Worm (Caenorhabditis elegans): Measurements from ENCODE around the gene ZK1127.3.

The ZK1127.3 gene

DNA sequence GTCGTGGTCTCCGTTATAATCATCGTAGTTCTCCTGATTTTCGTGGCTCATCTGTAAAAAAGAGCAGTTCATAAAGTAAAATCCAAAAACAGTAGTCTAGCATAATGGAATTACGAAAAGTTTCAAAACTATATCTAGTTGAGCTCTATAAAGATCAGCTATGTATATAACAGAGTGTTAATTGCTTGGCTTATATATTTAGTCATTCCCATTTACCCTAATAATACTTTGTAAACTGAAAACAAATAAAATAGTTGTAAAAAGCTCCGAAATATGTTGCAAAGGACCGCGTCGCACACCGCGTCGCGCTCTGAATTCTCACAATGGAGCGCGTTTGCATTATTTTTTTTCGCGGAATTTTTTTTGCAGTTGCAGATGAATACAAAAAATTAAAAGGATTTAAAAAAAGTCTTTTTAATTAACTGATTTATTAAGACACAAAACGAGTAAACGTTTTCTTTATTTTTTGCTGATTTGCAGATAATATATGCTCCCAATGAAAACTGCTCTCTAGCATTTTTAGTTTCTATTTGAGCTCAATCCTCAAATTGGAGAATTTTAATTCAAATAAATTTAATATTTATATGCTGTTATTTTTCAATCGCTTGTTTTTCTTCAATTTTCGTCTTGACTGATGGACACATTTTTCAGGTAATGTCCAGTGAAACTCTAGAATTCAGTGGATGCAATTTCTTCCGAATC lies 4.9 kb upstream of the ZK1127.3 start, which contains the start of the genes tcer-1 and ZK1127.5 (continued):
- TF ChIP-seq zag-1 (tag; optimal IDR thresholded peaks at IDR 0.05), result no peak
- TF ChIP-seq nhr-43 (tag; optimal IDR thresholded peaks at IDR 0.05; ENCODE audit: poor library complexity, severe bottlenecking), result no peak
- TF ChIP-seq lin-39 (tag; optimal IDR thresholded peaks at IDR 0.05), result peak; percentile 20
- TF ChIP-seq sea-2 (GFP tag; optimal IDR thresholded peaks at IDR 0.05), result no peak
- TF ChIP-seq daf-12 (tag; optimal IDR thresholded peaks at IDR 0.05), result no peak
- TF ChIP-seq egl-27 (tag; optimal IDR thresholded peaks at IDR 0.05), result no peak
- no peak for TF ChIP-seq elt-3 (tag; optimal IDR thresholded peaks at IDR 0.05)
- TF ChIP-seq fkh-2 (tag; optimal IDR thresholded peaks at IDR 0.05), result no peak
- peak; percentile 77 for TF ChIP-seq lin-15B (tag; optimal IDR thresholded peaks at IDR 0.05)
- TF ChIP-seq snpc-4 (tag; optimal IDR thresholded peaks at IDR 0.05), result peak; percentile 64
- TF ChIP-seq ceh-82 (tag; optimal IDR thresholded peaks at IDR 0.05), result no peak
- TF ChIP-seq jun-1 (tag; optimal IDR thresholded peaks at IDR 0.05), result no peak
- TF ChIP-seq nhr-25 (tag; optimal IDR thresholded peaks at IDR 0.05), result peak; percentile 25
- TF ChIP-seq unc-62 (GFP tag; optimal IDR thresholded peaks at IDR 0.05), result no peak
- TF ChIP-seq nhr-237 (tag; optimal IDR thresholded peaks at IDR 0.05), result no peak
- peak; percentile 21 for TF ChIP-seq pqm-1 (tag; optimal IDR thresholded peaks at IDR 0.05)
- TF ChIP-seq unc-39 (tag; optimal IDR thresholded peaks at IDR 0.05), result no peak
- peak; percentile 53 for TF ChIP-seq egl-5 (tag; optimal IDR thresholded peaks at IDR 0.05)
- TF ChIP-seq ztf-4 (tag; optimal IDR thresholded peaks at IDR 0.05), result no peak
- no peak for TF ChIP-seq ztf-11 (tag; optimal IDR thresholded peaks at IDR 0.05)
- peak; percentile 37 for TF ChIP-seq elt-2 (tag; optimal IDR thresholded peaks at IDR 0.05)
- no peak for TF ChIP-seq nhr-77 (tag; optimal IDR thresholded peaks at IDR 0.05)
- no peak for TF ChIP-seq elt-1 (tag; optimal IDR thresholded peaks at IDR 0.05)

DNA sequence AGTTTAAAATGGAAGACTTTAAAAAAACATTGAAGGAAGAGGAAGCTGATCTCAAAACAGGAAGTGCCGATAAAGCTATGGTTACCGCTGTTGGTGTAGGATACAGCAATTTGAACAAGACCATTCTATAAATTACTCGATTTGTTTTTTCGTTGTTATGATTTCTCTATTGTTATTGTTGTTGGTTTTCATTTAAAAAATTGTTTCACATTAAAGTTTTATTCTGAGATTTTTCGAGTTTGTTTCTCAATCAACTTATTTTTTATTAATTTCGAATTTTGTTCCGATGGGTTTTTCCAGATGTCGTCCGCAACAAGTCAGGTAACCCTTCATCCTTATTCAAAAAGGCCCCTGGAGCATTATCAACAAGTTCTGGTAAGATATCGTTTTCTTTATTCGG lies 3.3 kb upstream of the ZK1127.3 start, which contains the start of gene ZK1127.12:
ZK1127.12 (plus strand) TSS at position 301 of the 400 bp plus-strand sequence.
- no peak for TF ChIP-seq ceh-9 (tag; optimal IDR thresholded peaks at IDR 0.05)
- no peak for TF ChIP-seq nfya-1 (tag; optimal IDR thresholded peaks at IDR 0.05; ENCODE audit: insufficient read depth)
- no peak for TF ChIP-seq nhr-76 (tag; optimal IDR thresholded peaks at IDR 0.05)
- TF ChIP-seq jun-1 (tag; optimal IDR thresholded peaks at IDR 0.05), result no peak
- TF ChIP-seq nhr-25 (tag; optimal IDR thresholded peaks at IDR 0.05), result no peak
- no peak for TF ChIP-seq ama-1 (optimal IDR thresholded peaks at IDR 0.05)
- TF ChIP-seq nhr-77 (tag; optimal IDR thresholded peaks at IDR 0.05), result no peak
- TF ChIP-seq elt-1 (tag; optimal IDR thresholded peaks at IDR 0.05), result no peak
- no peak for TF ChIP-seq nhr-23 (tag; optimal IDR thresholded peaks at IDR 0.05)
- TF ChIP-seq hmg-11 (tag; optimal IDR thresholded peaks at IDR 0.05), result no peak
- no peak for TF ChIP-seq nhr-237 (tag; optimal IDR thresholded peaks at IDR 0.05)
- TF ChIP-seq elt-2 (tag; optimal IDR thresholded peaks at IDR 0.05), result no peak
- TF ChIP-seq elt-3 (tag; optimal IDR thresholded peaks at IDR 0.05), result no peak
- TF ChIP-seq mml-1 (tag; optimal IDR thresholded peaks at IDR 0.05), result no peak
- TF ChIP-seq ztf-4 (tag; optimal IDR thresholded peaks at IDR 0.05), result no peak

DNA sequence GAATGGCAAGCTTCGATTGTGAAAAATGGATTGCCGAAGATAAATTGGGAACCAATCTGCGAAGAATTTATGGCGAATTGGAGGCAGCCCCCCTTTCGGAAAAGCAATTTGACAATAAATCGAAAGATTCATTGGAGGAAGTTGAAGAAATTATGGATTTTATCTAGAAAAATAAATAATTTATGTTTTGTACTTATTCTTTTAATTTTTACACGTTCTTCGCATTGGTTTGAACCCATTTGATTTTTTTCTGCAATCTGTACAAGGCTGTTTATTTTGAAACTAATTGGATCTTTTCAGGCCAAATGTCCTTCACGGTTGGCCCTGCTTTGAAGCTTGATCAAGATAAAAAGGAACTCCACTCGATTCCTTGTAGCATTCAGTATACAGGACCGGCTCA lies 2.1 kb upstream of the ZK1127.3 start, which contains the start of gene ZK1127.13:
ZK1127.13 (plus strand) TSS at position 301 of the 400 bp plus-strand sequence.
- TF ChIP-seq fkh-10 (GFP tag; optimal IDR thresholded peaks at IDR 0.05), result no peak
- no peak for TF ChIP-seq ceh-9 (tag; optimal IDR thresholded peaks at IDR 0.05)
- no peak for TF ChIP-seq ceh-28 (tag; optimal IDR thresholded peaks at IDR 0.05)
- no peak for TF ChIP-seq aly-2 (tag; optimal IDR thresholded peaks at IDR 0.05)
- TF ChIP-seq pha-4 (tag; optimal IDR thresholded peaks at IDR 0.05), result no peak
- TF ChIP-seq snpc-4 (tag; optimal IDR thresholded peaks at IDR 0.05), result no peak
- no peak for TF ChIP-seq unc-62 (GFP tag; optimal IDR thresholded peaks at IDR 0.05)
- TF ChIP-seq mdl-1 (tag; optimal IDR thresholded peaks at IDR 0.05), result no peak
- no peak for TF ChIP-seq lin-39 (tag; optimal IDR thresholded peaks at IDR 0.05)
- no peak for TF ChIP-seq jun-1 (tag; optimal IDR thresholded peaks at IDR 0.05)
- no peak for TF ChIP-seq nhr-28 (tag; optimal IDR thresholded peaks at IDR 0.05)
- no peak for TF ChIP-seq daf-12 (tag; optimal IDR thresholded peaks at IDR 0.05)
- no peak for TF ChIP-seq egl-5 (tag; optimal IDR thresholded peaks at IDR 0.05)

DNA sequence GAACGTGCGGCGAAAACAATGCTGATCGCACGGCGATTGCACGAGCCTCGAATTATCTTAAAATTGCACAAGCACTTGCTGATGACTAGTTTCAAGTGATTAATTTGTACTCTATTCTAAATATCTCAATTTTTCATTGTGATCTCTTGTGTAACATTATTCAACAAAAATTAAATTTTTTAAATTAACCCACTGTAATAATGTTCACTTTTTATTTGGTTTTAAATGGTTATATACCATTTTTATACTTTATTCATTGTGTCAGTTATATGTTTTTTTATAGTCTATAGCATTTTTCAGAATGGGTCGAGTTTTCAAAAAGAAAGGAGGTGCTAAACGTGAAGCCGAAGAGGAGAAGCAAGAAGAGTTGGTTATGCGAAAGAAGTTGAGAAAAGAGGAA lies 1.4 kb upstream of the ZK1127.3 start, which contains the start of gene ZK1127.4:
ZK1127.4 (plus strand) TSS at position 301 of the 400 bp plus-strand sequence.
- no peak for TF ChIP-seq pha-4 (tag; optimal IDR thresholded peaks at IDR 0.05)
- TF ChIP-seq ama-1 (optimal IDR thresholded peaks at IDR 0.05), result no peak
- no peak for TF ChIP-seq nhr-28 (tag; optimal IDR thresholded peaks at IDR 0.05)
- TF ChIP-seq fos-1 (tag; optimal IDR thresholded peaks at IDR 0.05), result no peak
- TF ChIP-seq aly-2 (tag; optimal IDR thresholded peaks at IDR 0.05), result no peak
- TF ChIP-seq R02D3.7 (tag; optimal IDR thresholded peaks at IDR 0.05), result no peak
- TF ChIP-seq unc-62 (GFP tag; optimal IDR thresholded peaks at IDR 0.05), result no peak
- TF ChIP-seq nhr-77 (tag; optimal IDR thresholded peaks at IDR 0.05), result no peak
- TF ChIP-seq tbx-2 (tag; optimal IDR thresholded peaks at IDR 0.05), result no peak
- no peak for TF ChIP-seq fkh-2 (tag; optimal IDR thresholded peaks at IDR 0.05)
- TF ChIP-seq pqm-1 (tag; optimal IDR thresholded peaks at IDR 0.05), result no peak
- no peak for TF ChIP-seq nhr-67 (tag; optimal IDR thresholded peaks at IDR 0.05)
- no peak for TF ChIP-seq nhr-43 (tag; optimal IDR thresholded peaks at IDR 0.05; ENCODE audit: poor library complexity, severe bottlenecking)
